Fruit fly (Drosophila melanogaster): Measurements from ENCODE around the gene CG32086.

The CG32086 gene

dm6 chr3L:11550359-11551056 lies 33.4 kb downstream of the CG32086 start (continued):
- TF ChIP-seq ab (GFP tag; optimal IDR thresholded peaks at IDR 0.05) (no peak), croc (GFP tag; conservative IDR thresholded peaks at IDR 0.05) (no peak), scrt (GFP tag; optimal IDR thresholded peaks at IDR 0.05) (no peak), dm (GFP tag; optimal IDR thresholded peaks at IDR 0.05) (no peak), Eip74EF (GFP tag; optimal IDR thresholded peaks at IDR 0.05) (peak in 1 of 2 experiments; percentile 69), sd (tag; optimal IDR thresholded peaks at IDR 0.05) (peak; percentile 45), sug (tag; optimal IDR thresholded peaks at IDR 0.05) (peak; percentile 26), HLH54F (GFP tag; optimal IDR thresholded peaks at IDR 0.05) (no peak), CG14860 (GFP tag; IDR thresholded peaks at IDR 0.05; ENCODE audit: partially characterized antibody) (no peak), otp (GFP tag; IDR thresholded peaks at IDR 0.05) (no peak), CG42726 (GFP tag; IDR thresholded peaks at IDR 0.05; ENCODE audit: partially characterized antibody) (no peak), CG13287 (GFP tag; IDR thresholded peaks at IDR 0.05; ENCODE audit: partially characterized antibody) (peak; percentile 6; the same call in 1 of the 2 replicates), sens (GFP tag) (peak; percentile 39), kah (GFP tag; optimal IDR thresholded peaks at IDR 0.05) (no peak), kni (GFP tag; optimal IDR thresholded peaks at IDR 0.05) (peak; percentile 67), E2f1 (GFP tag; IDR thresholded peaks at IDR 0.05) (peak; percentile 7; the same call in 1 of the 2 replicates), stwl (tag; optimal IDR thresholded peaks at IDR 0.05) (no peak), MBD-R2 (GFP tag; IDR thresholded peaks at IDR 0.05) (no peak), CG32772 (GFP tag; IDR thresholded peaks at IDR 0.05) (0 out of 2 replicates have a peak, but pooled peaks have one; percentile 10), exex (tag; optimal IDR thresholded peaks at IDR 0.05) (no peak), wor (GFP tag; IDR thresholded peaks at IDR 0.05) (no peak), CG11398 (GFP tag; optimal IDR thresholded peaks at IDR 0.05) (no peak), CG15269 (tag; optimal IDR thresholded peaks at IDR 0.05) (peak; percentile 6), Vsx1 (GFP tag; optimal IDR thresholded peaks at IDR 0.05) (peak; percentile 48), Hmr (GFP tag; optimal IDR thresholded peaks at IDR 0.05) (peak; percentile 46), cad (GFP tag; optimal IDR thresholded peaks at IDR 0.05) (no peak), CG15696 (tag; optimal IDR thresholded peaks at IDR 0.05) (no peak), wek (GFP tag; optimal IDR thresholded peaks at IDR 0.05) (no peak), CG16815 (GFP tag; optimal IDR thresholded peaks at IDR 0.05) (no peak), NC2α (GFP tag; optimal IDR thresholded peaks at IDR 0.05) (no peak), CG10147 (GFP tag; optimal IDR thresholded peaks at IDR 0.05) (no peak), CG9932 (GFP tag; IDR thresholded peaks at IDR 0.05) (peak; percentile 29; the same call in 1 of the 2 replicates), Atf3 (GFP tag; optimal IDR thresholded peaks at IDR 0.05) (no peak), CG13424 (tag; optimal IDR thresholded peaks at IDR 0.05) (no peak), CG14710 (tag; optimal IDR thresholded peaks at IDR 0.05) (no peak), CG15514 (GFP tag; optimal IDR thresholded peaks at IDR 0.05) (peak; percentile 41), CG11695 (GFP tag; IDR thresholded peaks at IDR 0.05) (peak; percentile 45; the same call in 1 of the 3 replicates), CG2120 (GFP tag; optimal IDR thresholded peaks at IDR 0.05) (no peak), CG14667 (GFP tag; IDR thresholded peaks at IDR 0.05) (no peak), CG8290 (GFP tag; optimal IDR thresholded peaks at IDR 0.05) (no peak), CG8290 (tag; optimal IDR thresholded peaks at IDR 0.05) (peak in 1 of 2 experiments; percentile 64), CG12769 (tag; optimal IDR thresholded peaks at IDR 0.05) (peak; percentile 69), yki (optimal IDR thresholded peaks at IDR 0.05) (no peak), CG3281 (GFP tag; optimal IDR thresholded peaks at IDR 0.05) (no peak), Ptx1 (GFP tag; IDR thresholded peaks at IDR 0.05) (peak; percentile 18; the same call in 1 of the 2 replicates), CG18476 (GFP tag; optimal IDR thresholded peaks at IDR 0.05) (no peak), bowl (GFP tag; IDR thresholded peaks at IDR 0.05) (no peak), CG17328 (GFP tag; IDR thresholded peaks at IDR 0.05) (no peak), CG7987 (GFP tag; optimal IDR thresholded peaks at IDR 0.05) (no peak), CG14441 (GFP tag; IDR thresholded peaks at IDR 0.05) (0 out of 2 replicates have a peak, but pooled peaks have one; percentile 16)
